Fruit fly (Drosophila melanogaster) whole organism, embryonic: ENCODE results near the gene caz.

Source experiments
- CG14441 ChIP-seq: fragments of 200-800 bp; sonication (Bioruptor generic); IDR thresholded peaks from 2 replicates; pipeline ENCODE4 v1.3.6; 2022; ENCODE audit warnings: missing biosample characterization, missing genetic modification characterization
- CG1792 ChIP-seq: fragments of 200-800 bp; sonication (Bioruptor generic); optimal IDR thresholded peaks from 2 replicates; lab custom pipeline; 2016; ENCODE audit warnings: missing biosample characterization, missing genetic modification characterization
- CG9727 ChIP-seq: fragments of 200-800 bp; sonication (Bioruptor generic); optimal IDR thresholded peaks from 3 replicates; lab custom pipeline; 2017; ENCODE audit warnings: missing biosample characterization, mild to moderate bottlenecking, missing genetic modification characterization
- Gug ChIP-seq: fragments of 200-800 bp; sonication (Bioruptor generic); IDR thresholded peaks from 4 replicates; pipeline ENCODE4 v1.3.6; 2022; ENCODE audit warnings: missing biosample characterization, missing genetic modification characterization
- Kr ChIP-seq: fragments of 200-800 bp; sonication (Bioruptor generic); optimal IDR thresholded peaks from 2 replicates; lab custom pipeline; 2017; ENCODE audit warnings: missing biosample characterization, mild to moderate bottlenecking, missing genetic modification characterization
- vfl ChIP-seq: fragments of 200-800 bp; sonication (Bioruptor generic); optimal IDR thresholded peaks from 2 replicates; lab custom pipeline; 2016; ENCODE audit warnings: missing biosample characterization, missing genetic modification characterization

- no peak for TF ChIP-seq CG14441 (GFP tag; lab: Robert Waterston, UW)
- TF ChIP-seq Kr (GFP tag; lab: Kevin White, UChicago): no peak
- no peak for TF ChIP-seq Gug (GFP tag; lab: Robert Waterston, UW)
- no peak for TF ChIP-seq CG9727 (GFP tag; lab: Kevin White, UChicago)
- TF ChIP-seq vfl (GFP tag; lab: Kevin White, UChicago): no peak
- no peak for TF ChIP-seq CG1792 (GFP tag; lab: Kevin White, UChicago)
Measured at dm6 chrX:16243989-16244388, 44.6 kb upstream of the caz start.
